Worm (Caenorhabditis elegans): Measurements from ENCODE around the gene ZK1321.1.

DNA sequence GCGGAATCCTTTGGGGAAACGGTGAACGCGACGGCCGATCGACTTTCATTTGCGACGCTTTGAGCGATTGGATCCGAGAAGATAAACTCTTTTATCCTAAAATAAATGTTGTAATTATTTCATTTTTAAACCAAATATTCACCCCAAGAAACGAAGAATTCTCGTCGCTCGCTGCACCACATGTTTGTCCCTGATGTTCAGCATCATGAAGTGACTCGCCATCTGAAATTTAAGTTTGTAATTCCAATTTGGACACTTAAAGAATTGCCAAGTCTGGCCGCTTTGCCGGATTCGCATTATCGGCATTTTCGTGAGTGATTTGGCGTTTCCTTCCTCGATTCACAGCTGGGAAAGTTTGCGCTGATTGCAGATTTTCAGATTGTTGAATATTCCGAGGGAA, 35.9 kb upstream of the ZK1321.1 start, which contains the start of gene Y53C12A.6:
- TF ChIP-seq dmd-9 (GFP tag; IDR thresholded peaks at IDR 0.05) (no peak), nhr-237 (tag; optimal IDR thresholded peaks at IDR 0.05) (no peak), lin-29 (GFP tag; IDR thresholded peaks at IDR 0.05) (no peak), nhr-11 (tag; optimal IDR thresholded peaks at IDR 0.05) (no peak), ceh-28 (tag; optimal IDR thresholded peaks at IDR 0.05) (no peak), unc-62 (GFP tag; optimal IDR thresholded peaks at IDR 0.05 in 1 of 2) (no peak), unc-62 (tag; optimal IDR thresholded peaks at IDR 0.05) (no peak), egl-27 (tag; optimal IDR thresholded peaks at IDR 0.05) (no peak), T20F7.1 (GFP tag; optimal IDR thresholded peaks at IDR 0.05) (no peak), nhr-48 (tag; optimal IDR thresholded peaks at IDR 0.05) (no peak), skn-1 (tag; optimal IDR thresholded peaks at IDR 0.05) (no peak), ama-1 (optimal IDR thresholded peaks at IDR 0.05) (no peak), fkh-10 (GFP tag; optimal IDR thresholded peaks at IDR 0.05) (no peak)
